Fruit fly (Drosophila melanogaster): ENCODE measurements around the gene Tpt.

- TF ChIP-seq psq (optimal IDR thresholded peaks at IDR 0.05) = no peak
- TF ChIP-seq insv (optimal IDR thresholded peaks at IDR 0.05) = no peak
- no peak for TF ChIP-seq ttk (optimal IDR thresholded peaks at IDR 0.05)
- TF ChIP-seq Myc (optimal IDR thresholded peaks at IDR 0.05) = no peak
These were observed 35.9 kb upstream of the Tpt start for dm6 chr3L:8440771-8441549.

Measured in Kc167 (cell line).